Fruit fly (Drosophila melanogaster) whole organism, embryonic: ENCODE results near the gene CG14362.

Experiments used
- CG10321 ChIP-seq: fragments of 200-800 bp; sonication (Bioruptor generic); IDR thresholded peaks from 2 replicates; pipeline ENCODE4 v1.3.6; 2022; ENCODE audit warnings: missing biosample characterization, missing genetic modification characterization
- CG10431 ChIP-seq: fragments of 200-800 bp; sonication (Bioruptor generic); optimal IDR thresholded peaks from 3 replicates; lab custom pipeline; 2018; ENCODE audit warnings: missing biosample characterization, mild to moderate bottlenecking, missing genetic modification characterization
- CG11085 ChIP-seq: fragments of 200-800 bp; sonication (Bioruptor generic); IDR thresholded peaks from 2 replicates; pipeline ENCODE4 v1.3.6; 2022; ENCODE audit warnings: missing biosample characterization, missing genetic modification characterization
- CG11723 ChIP-seq: fragments of 200-800 bp; sonication (Bioruptor generic); optimal IDR thresholded peaks from 2 replicates; lab custom pipeline; 2017; ENCODE audit warnings: missing biosample characterization, mild to moderate bottlenecking, missing genetic modification characterization
- CG12219 ChIP-seq: fragments of 200-800 bp; sonication (Bioruptor generic); optimal IDR thresholded peaks from 3 replicates; lab custom pipeline; 2018; ENCODE audit warnings: missing biosample characterization, mild to moderate bottlenecking, missing genetic modification characterization
- CG14667 ChIP-seq: fragments of 200-800 bp; sonication (Bioruptor generic); IDR thresholded peaks from 2 replicates; pipeline ENCODE4 v1.3.6; 2022; ENCODE audit warnings: missing biosample characterization, missing genetic modification characterization
- CG2199 ChIP-seq: fragments of 200-800 bp; sonication (Bioruptor generic); IDR thresholded peaks from 3 replicates; pipeline ENCODE4 v1.3.6; 2022; ENCODE audit warnings: missing biosample characterization, missing genetic modification characterization
- CG3065 ChIP-seq: fragments of 200-800 bp; sonication (Bioruptor generic); optimal IDR thresholded peaks from 2 replicates; lab custom pipeline; 2016; ENCODE audit warnings: missing biosample characterization, missing genetic modification characterization
- CG31224 ChIP-seq: fragments of 200-800 bp; sonication (Bioruptor generic); IDR thresholded peaks from 2 replicates; pipeline ENCODE4 v1.3.6; 2022; ENCODE audit warnings: missing biosample characterization, missing genetic modification characterization
- CG7745 ChIP-seq: fragments of 200-800 bp; sonication (Bioruptor generic); optimal IDR thresholded peaks from 2 replicates; lab custom pipeline; 2018; ENCODE audit warnings: missing biosample characterization, mild to moderate bottlenecking, missing genetic modification characterization, moderate library complexity
- CkIIα-i1 ChIP-seq: fragments of 200-800 bp; sonication (Bioruptor generic); IDR thresholded peaks from 2 replicates; pipeline ENCODE4 v1.3.6; 2022; ENCODE audit warnings: missing biosample characterization, missing genetic modification characterization
- D ChIP-seq, 2 experiments: fragments of 200-800 bp in 1 of 2; fragments of >200 bp in 1 of 2; sonication (Bioruptor generic) in 1 of 2; optimal IDR thresholded peaks; 2 replicates in 1 of 2; 3 replicates in 1 of 2; lab custom pipeline; 2017; ENCODE audit warnings: mild to moderate bottlenecking in 1 of 2, missing biosample characterization in 1 of 2, missing genetic modification characterization in 1 of 2, missing genetic modification reagents in 1 of 2
- Dfd ChIP-seq, 2 experiments: fragments of >200 bp; optimal IDR thresholded peaks; 2 replicates each; lab custom pipeline; 2017; ENCODE audit warnings: missing biosample characterization in 2 of 2, missing genetic modification characterization in 2 of 2
- Dp ChIP-seq: fragments of 200-800 bp; sonication (Bioruptor generic); optimal IDR thresholded peaks from 2 replicates; lab custom pipeline; 2018; ENCODE audit warnings: missing biosample characterization, mild to moderate bottlenecking, missing genetic modification characterization, moderate library complexity
- Ets65A ChIP-seq: fragments of 200-800 bp; sonication (Bioruptor generic); peaks from one replicate; lab custom pipeline; 2016; ENCODE audit warnings: missing biosample characterization, missing genetic modification characterization
- Hand ChIP-seq: fragments of 200-800 bp; sonication (Bioruptor generic); optimal IDR thresholded peaks from 2 replicates; lab custom pipeline; 2017; ENCODE audit warnings: mild to moderate bottlenecking, missing biosample characterization, missing genetic modification reagents, missing genetic modification characterization
- Hey ChIP-seq: fragments of 200-800 bp; sonication (Bioruptor generic); optimal IDR thresholded peaks from 3 replicates; lab custom pipeline; 2018; ENCODE audit warnings: missing biosample characterization, mild to moderate bottlenecking, missing genetic modification characterization
- Hmx ChIP-seq: fragments of 200-800 bp; sonication (Bioruptor generic); optimal IDR thresholded peaks from 2 replicates; lab custom pipeline; 2016; ENCODE audit warnings: missing biosample characterization, missing genetic modification characterization
- Lhr ChIP-seq: fragments of 200-800 bp; sonication (Bioruptor generic); optimal IDR thresholded peaks from 3 replicates; lab custom pipeline; 2017; ENCODE audit warnings: mild to moderate bottlenecking, missing biosample characterization, missing genetic modification reagents, missing genetic modification characterization
- MBD-R2 ChIP-seq: fragments of 200-800 bp; sonication (Bioruptor generic); IDR thresholded peaks from 2 replicates; pipeline ENCODE4 v1.3.6; 2022; ENCODE audit warnings: missing biosample characterization, missing genetic modification characterization
- Nf-YB ChIP-seq: fragments of 200-800 bp; sonication (Bioruptor generic); optimal IDR thresholded peaks from 3 replicates; lab custom pipeline; 2019; ENCODE audit warnings: missing biosample characterization, mild to moderate bottlenecking, missing genetic modification characterization, moderate library complexity
- Nf-YC ChIP-seq: fragments of 200-800 bp; optimal IDR thresholded peaks from 3 replicates; lab custom pipeline; 2019; ENCODE audit warnings: missing biosample characterization, mild to moderate bottlenecking, missing genetic modification characterization, moderate library complexity
- Oli ChIP-seq: fragments of 200-800 bp; sonication (Bioruptor generic); optimal IDR thresholded peaks from 2 replicates; lab custom pipeline; 2018; ENCODE audit warnings: missing biosample characterization, mild to moderate bottlenecking, missing genetic modification characterization, moderate library complexity
- PHDP ChIP-seq: fragments of 200-800 bp; sonication (Bioruptor generic); optimal IDR thresholded peaks from 3 replicates; lab custom pipeline; 2018; ENCODE audit warnings: missing biosample characterization, mild to moderate bottlenecking, missing genetic modification characterization, moderate library complexity
- Vsx1 ChIP-seq: fragments of 200-800 bp; sonication (Bioruptor generic); optimal IDR thresholded peaks from 2 replicates; lab custom pipeline; 2017; ENCODE audit warnings: missing biosample characterization, mild to moderate bottlenecking, missing genetic modification characterization, missing genetic modification reagents
- abd-A ChIP-seq: fragments of 200-800 bp; sonication (Bioruptor generic); optimal IDR thresholded peaks from 3 replicates; lab custom pipeline; 2019; ENCODE audit warnings: missing biosample characterization, mild to moderate bottlenecking, missing genetic modification characterization, moderate library complexity
- chinmo ChIP-seq: fragments of 200-800 bp; sonication (Bioruptor generic); IDR thresholded peaks from 4 replicates; pipeline ENCODE4 v1.3.6; 2022; ENCODE audit warnings: missing biosample characterization, missing genetic modification characterization; ENCODE audit not compliant: partially characterized antibody
- crol ChIP-seq: fragments of 200-800 bp; sonication (Bioruptor generic); IDR thresholded peaks from 2 replicates; pipeline ENCODE4 v1.3.6; 2022; ENCODE audit warnings: missing biosample characterization, missing genetic modification characterization
- ewg ChIP-seq: fragments of 200-800 bp; sonication (Bioruptor generic); optimal IDR thresholded peaks from 3 replicates; lab custom pipeline; 2017; ENCODE audit warnings: mild to moderate bottlenecking, missing biosample characterization, missing genetic modification reagents, missing genetic modification characterization
- gsb-n ChIP-seq: fragments of 200-800 bp; sonication (Bioruptor generic); optimal IDR thresholded peaks from 3 replicates; lab custom pipeline; 2018; ENCODE audit warnings: missing biosample characterization, mild to moderate bottlenecking, missing genetic modification characterization
- oc ChIP-seq: fragments of 200-800 bp; sonication (Bioruptor generic); optimal IDR thresholded peaks from 2 replicates; lab custom pipeline; 2018; ENCODE audit warnings: missing biosample characterization, mild to moderate bottlenecking, missing genetic modification characterization, moderate library complexity
- pros ChIP-seq: fragments of 200-800 bp; sonication (Bioruptor generic); optimal IDR thresholded peaks from 3 replicates; lab custom pipeline; 2019; ENCODE audit warnings: missing biosample characterization, mild to moderate bottlenecking, missing genetic modification characterization, moderate library complexity
- rib ChIP-seq: fragments of 200-800 bp; sonication (Bioruptor generic); IDR thresholded peaks from 2 replicates; pipeline ENCODE4 v1.3.6; 2022; ENCODE audit warnings: missing biosample characterization, missing genetic modification characterization
- scrt ChIP-seq: fragments of 200-800 bp; sonication (Bioruptor generic); optimal IDR thresholded peaks from 2 replicates; lab custom pipeline; 2018; ENCODE audit warnings: missing biosample characterization, mild to moderate bottlenecking, missing genetic modification characterization, moderate library complexity
- sd ChIP-seq: fragments of 200-800 bp; sonication (Bioruptor generic); optimal IDR thresholded peaks from 3 replicates; lab custom pipeline; 2018; ENCODE audit warnings: missing biosample characterization, mild to moderate bottlenecking, missing genetic modification characterization, moderate library complexity
- seq ChIP-seq: fragments of 200-800 bp; sonication (Bioruptor generic); IDR thresholded peaks from 2 replicates; pipeline ENCODE4 v1.3.6; 2022; ENCODE audit warnings: missing biosample characterization, missing genetic modification characterization
- sqz ChIP-seq: fragments of 200-800 bp; sonication (Bioruptor generic); optimal IDR thresholded peaks from 3 replicates; lab custom pipeline; 2018; ENCODE audit warnings: missing biosample characterization, mild to moderate bottlenecking, missing genetic modification characterization
- tll ChIP-seq, 2 experiments: fragments of 200-800 bp in 1 of 2; fragments of >200 bp in 1 of 2; sonication (Bioruptor generic) in 1 of 2; optimal IDR thresholded peaks; 2 replicates each; lab custom pipeline; 2017 to 2019; ENCODE audit warnings: missing biosample characterization in 2 of 2, missing genetic modification characterization in 2 of 2, mild to moderate bottlenecking in 1 of 2, moderate library complexity in 1 of 2
- trh ChIP-seq: fragments of 200-800 bp; sonication (Bioruptor generic); optimal IDR thresholded peaks from 2 replicates; lab custom pipeline; 2016; ENCODE audit warnings: missing biosample characterization, missing genetic modification characterization

Gene CG14362

DNA sequence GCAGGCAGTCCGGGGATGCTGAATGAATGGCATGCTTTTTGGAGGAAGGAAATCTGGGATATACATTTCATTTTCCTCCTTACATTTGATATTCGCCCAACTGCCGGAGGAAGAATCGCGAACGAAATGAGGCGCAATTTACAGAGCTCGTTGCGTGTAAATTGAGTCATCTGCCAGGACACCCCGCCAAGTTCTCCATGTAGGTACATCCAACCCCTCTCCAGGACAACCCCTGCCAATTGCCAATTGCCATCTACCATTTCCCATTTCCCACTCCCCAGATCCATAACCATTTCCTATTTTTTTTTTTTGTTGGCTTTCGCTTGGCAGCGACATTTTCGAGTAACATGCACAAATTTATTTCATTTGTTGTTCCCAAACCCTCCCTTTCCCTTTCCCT is 41.6 kb upstream of the CG14362 start:
- peak; percentile 84 for TF ChIP-seq Ets65A
- TF ChIP-seq CkIIα-i1 (GFP tag; lab: Robert Waterston, UW), result no peak
- no peak for TF ChIP-seq CG31224
- no peak for TF ChIP-seq Hmx (GFP tag; lab: Kevin White, UChicago)
- no peak for TF ChIP-seq CG3065
- no peak for TF ChIP-seq Oli (tag; lab: Kevin White, UChicago)
- TF ChIP-seq CG10431 (GFP tag; lab: Kevin White, UChicago), result peak; percentile 95
- TF ChIP-seq PHDP (tag; lab: Kevin White, UChicago), result no peak
- 0 out of 2 replicates have a peak, but pooled peaks have one; percentile 4 for TF ChIP-seq CG14667
- no peak for TF ChIP-seq CG7745 (tag; lab: Kevin White, UChicago)
- peak; percentile 7 for TF ChIP-seq Nf-YC
- TF ChIP-seq sd, result no peak

DNA sequence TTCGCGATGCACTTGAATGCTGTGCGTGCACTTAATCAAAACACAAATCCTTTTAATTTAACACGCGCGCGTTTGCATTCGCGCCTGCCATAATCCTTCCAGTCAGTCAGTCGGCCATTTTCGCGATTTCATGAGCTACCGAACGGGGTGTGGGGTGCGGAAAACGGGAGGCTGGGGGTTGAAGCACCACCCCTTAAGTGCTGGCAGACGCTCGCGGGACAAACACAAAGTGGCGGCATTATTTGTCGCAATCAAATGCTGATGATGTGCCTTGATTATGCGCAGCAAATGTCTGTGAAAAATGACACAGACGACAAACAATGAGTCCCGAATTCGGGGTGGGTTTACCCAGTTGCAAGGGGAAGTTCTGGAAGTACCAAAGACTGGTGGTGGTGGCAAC is 40.3 kb upstream of the CG14362 start:
- peak; percentile 88 for TF ChIP-seq seq (GFP tag; lab: Robert Waterston, UW)
- TF ChIP-seq Nf-YC, result peak; percentile 91
- TF ChIP-seq scrt (GFP tag; lab: Kevin White, UChicago), result no peak
- 0 out of 4 replicates have a peak, but pooled peaks have one; percentile 49 for TF ChIP-seq chinmo (GFP tag; lab: Robert Waterston, UW)
- peak; percentile 35 for TF ChIP-seq ewg
- peak; percentile 40 for TF ChIP-seq gsb-n (tag; lab: Kevin White, UChicago)
- TF ChIP-seq Hey (tag; lab: Kevin White, UChicago), result peak; percentile 16
- TF ChIP-seq Vsx1 (GFP tag; lab: Kevin White, UChicago), result no peak
- 0 out of 2 replicates have a peak, but pooled peaks have one; percentile 14 for TF ChIP-seq CG10321 (GFP tag; lab: Robert Waterston, UW)
- TF ChIP-seq CG11723 (GFP tag; lab: Kevin White, UChicago), result no peak
- no peak for TF ChIP-seq D (optimal IDR thresholded peaks at IDR 0.05; lab: Kevin White, UChicago)
- no peak for TF ChIP-seq D (GFP tag; optimal IDR thresholded peaks at IDR 0.05; lab: Kevin White, UChicago)
- TF ChIP-seq Hand (GFP tag; lab: Kevin White, UChicago), result no peak
- TF ChIP-seq CG11085 (GFP tag; lab: Robert Waterston, UW), result no peak
- no peak for TF ChIP-seq sqz (GFP tag; lab: Kevin White, UChicago)
- peak; percentile 34 for TF ChIP-seq oc (tag; lab: Kevin White, UChicago)
- TF ChIP-seq Ets65A, result peak; percentile 83
- TF ChIP-seq crol (GFP tag; lab: Robert Waterston, UW), result peak; percentile 65
- TF ChIP-seq pros, result peak; percentile 19
- TF ChIP-seq MBD-R2, result no peak
- TF ChIP-seq trh (GFP tag; lab: Kevin White, UChicago), result no peak
- no peak for TF ChIP-seq CG12219 (GFP tag; lab: Kevin White, UChicago)
- peak; percentile 58 for TF ChIP-seq abd-A
- no peak for TF ChIP-seq Dp
- TF ChIP-seq Dfd (GFP tag; optimal IDR thresholded peaks at IDR 0.05; lab: Kevin White, UChicago), result no peak
- TF ChIP-seq Nf-YB (GFP tag; lab: Kevin White, UChicago), result peak; percentile 83

DNA sequence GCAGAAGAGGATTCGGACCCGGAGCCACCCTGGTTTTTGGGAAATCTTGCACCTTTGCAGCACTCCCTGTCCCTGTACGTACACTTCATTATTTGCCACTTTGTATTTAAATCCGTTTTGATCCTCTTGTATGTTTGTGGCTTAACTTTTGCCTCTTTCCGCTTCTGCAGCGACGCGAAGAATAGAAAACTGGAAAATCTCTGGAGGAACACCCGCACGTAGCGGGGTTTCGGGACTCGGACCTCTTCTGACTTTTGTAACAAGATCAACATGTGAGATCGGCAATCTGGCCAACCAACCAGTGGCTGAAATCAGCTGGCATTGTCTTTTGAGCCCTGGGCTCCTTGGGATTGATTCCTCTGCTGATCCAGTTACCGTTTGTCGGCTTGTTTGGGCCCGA is 39.5 kb upstream of the CG14362 start:
- TF ChIP-seq CG2199 (GFP tag; lab: Robert Waterston, UW) (0 out of 3 replicates have a peak, but pooled peaks have one; percentile 16), rib (no peak), Lhr (no peak), tll (GFP tag; optimal IDR thresholded peaks at IDR 0.05; lab: Kevin White, UChicago) (peak in 1 of 2 experiments; percentile 97)
